Worm (Caenorhabditis elegans): ENCODE results near the gene sap-140.

Gene sap-140

ce11 chrIII:7499421-7499902 is at the start of gene sap-140, which contains the start of gene C07H6.9:
Gene sap-140, plus strand, starts transcription at chrIII:7499738.
Gene C07H6.9, minus strand, starts transcription at chrIII:7499471.
- TF ChIP-seq pes-1 (GFP tag; IDR thresholded peaks at IDR 0.05) (no peak), F13C5.2 (tag; optimal IDR thresholded peaks at IDR 0.05) (peak; percentile 51)

- TF ChIP-seq scrt-1 (GFP tag; IDR thresholded peaks at IDR 0.05), result no peak
- no peak for TF ChIP-seq tbx-37 (GFP tag; conservative IDR thresholded peaks at IDR 0.05)
- TF ChIP-seq ets-7 (tag; optimal IDR thresholded peaks at IDR 0.05), result no peak
- TF ChIP-seq pes-1 (GFP tag; IDR thresholded peaks at IDR 0.05), result no peak
- no peak for TF ChIP-seq F13C5.2 (tag; optimal IDR thresholded peaks at IDR 0.05)
- TF ChIP-seq hmbx-1 (tag; optimal IDR thresholded peaks at IDR 0.05), result no peak
- no peak for TF ChIP-seq ceh-36 (tag; optimal IDR thresholded peaks at IDR 0.05)
- no peak for TF ChIP-seq sea-1 (GFP tag; conservative IDR thresholded peaks at IDR 0.05)
- no peak for TF ChIP-seq hnd-1 (tag; optimal IDR thresholded peaks at IDR 0.05)
- TF ChIP-seq B0310.2 (tag; optimal IDR thresholded peaks at IDR 0.05), result no peak
- no peak for TF ChIP-seq aly-1 (tag; optimal IDR thresholded peaks at IDR 0.05)
- no peak for TF ChIP-seq ceh-13 (GFP tag; optimal IDR thresholded peaks at IDR 0.05)
- no peak for TF ChIP-seq hmg-4 (GFP tag; optimal IDR thresholded peaks at IDR 0.05)
- no peak for TF ChIP-seq ama-1 (optimal IDR thresholded peaks at IDR 0.05)
- no peak for TF ChIP-seq tra-4 (tag; optimal IDR thresholded peaks at IDR 0.05)
- TF ChIP-seq tbx-11 (GFP tag; IDR thresholded peaks at IDR 0.05), result no peak
- no peak for TF ChIP-seq flt-1 (GFP tag; IDR thresholded peaks at IDR 0.05)
Observed at ce11 chrIII:7453653-7454124, 45.8 kb upstream of the sap-140 start, which contains the start of gene alh-12. Gene alh-12, plus strand, starts transcription at chrIII:7454074.

ce11 chrIII:7456640-7457039 is 42.9 kb upstream of the sap-140 start, which contains the start of gene Y69F12A.1:
Gene Y69F12A.1, plus strand, starts transcription at chrIII:7456940.
- no peak for TF ChIP-seq ceh-13 (GFP tag; optimal IDR thresholded peaks at IDR 0.05)
- no peak for TF ChIP-seq hmbx-1 (tag; optimal IDR thresholded peaks at IDR 0.05)
- no peak for TF ChIP-seq aly-1 (tag; optimal IDR thresholded peaks at IDR 0.05)
- no peak for TF ChIP-seq hnd-1 (tag; optimal IDR thresholded peaks at IDR 0.05)
- no peak for TF ChIP-seq tbx-37 (GFP tag; conservative IDR thresholded peaks at IDR 0.05)
- TF ChIP-seq scrt-1 (GFP tag; IDR thresholded peaks at IDR 0.05), result no peak
- no peak for TF ChIP-seq sea-1 (GFP tag; conservative IDR thresholded peaks at IDR 0.05)
- no peak for TF ChIP-seq B0310.2 (tag; optimal IDR thresholded peaks at IDR 0.05)
- TF ChIP-seq flt-1 (GFP tag; IDR thresholded peaks at IDR 0.05), result no peak

ce11 chrIII:7458846-7459365 is 40.6 kb upstream of the sap-140 start, which contains the start of the genes fipr-19 and fipr-18:
Gene fipr-19, minus strand, starts transcription at chrIII:7458946.
Gene fipr-18, plus strand, starts transcription at chrIII:7459315.
- no peak for TF ChIP-seq pes-1 (GFP tag; IDR thresholded peaks at IDR 0.05)
- TF ChIP-seq tra-4 (tag; optimal IDR thresholded peaks at IDR 0.05), result no peak
- no peak for TF ChIP-seq B0310.2 (tag; optimal IDR thresholded peaks at IDR 0.05)
- no peak for TF ChIP-seq scrt-1 (GFP tag; IDR thresholded peaks at IDR 0.05)

- TF ChIP-seq tbx-37 (GFP tag; conservative IDR thresholded peaks at IDR 0.05) (no peak), hmg-4 (GFP tag; optimal IDR thresholded peaks at IDR 0.05) (no peak), flt-1 (GFP tag; IDR thresholded peaks at IDR 0.05) (no peak)
Observed at ce11 chrIII:7460018-7460417, 39.5 kb upstream of the sap-140 start, which contains the start of gene mls-1. Gene mls-1, plus strand, starts transcription at chrIII:7460341.

ce11 chrIII:7462295-7462694 is 37.2 kb upstream of the sap-140 start, which contains the start of gene fipr-20:
Gene fipr-20, minus strand, starts transcription at chrIII:7462395.
- TF ChIP-seq ets-7 (tag; optimal IDR thresholded peaks at IDR 0.05) (no peak), ceh-13 (GFP tag; optimal IDR thresholded peaks at IDR 0.05) (no peak)

- TF ChIP-seq ets-7 (tag; optimal IDR thresholded peaks at IDR 0.05) (no peak), B0310.2 (tag; optimal IDR thresholded peaks at IDR 0.05) (no peak), hnd-1 (tag; optimal IDR thresholded peaks at IDR 0.05) (no peak), flt-1 (GFP tag; IDR thresholded peaks at IDR 0.05) (no peak), F13C5.2 (tag; optimal IDR thresholded peaks at IDR 0.05) (no peak), aly-1 (tag; optimal IDR thresholded peaks at IDR 0.05) (no peak), pes-1 (GFP tag; IDR thresholded peaks at IDR 0.05) (no peak), tbx-11 (GFP tag; IDR thresholded peaks at IDR 0.05) (no peak), sea-1 (GFP tag; conservative IDR thresholded peaks at IDR 0.05) (no peak), scrt-1 (GFP tag; IDR thresholded peaks at IDR 0.05) (no peak), hmbx-1 (tag; optimal IDR thresholded peaks at IDR 0.05) (no peak), ama-1 (optimal IDR thresholded peaks at IDR 0.05) (no peak)
Observed at ce11 chrIII:7463438-7464008, 36.0 kb upstream of the sap-140 start, which contains the start of gene H14A12.3. Gene H14A12.3, plus strand, starts transcription at chrIII:7463797.

ce11 chrIII:7465347-7465746 is 34.2 kb upstream of the sap-140 start, which contains the start of gene fum-1:
Gene fum-1, plus strand, starts transcription at chrIII:7465605.
- TF ChIP-seq tbx-37 (GFP tag; conservative IDR thresholded peaks at IDR 0.05) (no peak), hnd-1 (tag; optimal IDR thresholded peaks at IDR 0.05) (no peak), scrt-1 (GFP tag; IDR thresholded peaks at IDR 0.05) (no peak), ceh-36 (tag; optimal IDR thresholded peaks at IDR 0.05) (no peak), aly-1 (tag; optimal IDR thresholded peaks at IDR 0.05) (no peak), tbx-11 (GFP tag; IDR thresholded peaks at IDR 0.05) (no peak), ceh-13 (GFP tag; optimal IDR thresholded peaks at IDR 0.05) (no peak), hmg-4 (GFP tag; optimal IDR thresholded peaks at IDR 0.05) (no peak), ets-7 (tag; optimal IDR thresholded peaks at IDR 0.05) (no peak), sea-1 (GFP tag; conservative IDR thresholded peaks at IDR 0.05) (no peak), F13C5.2 (tag; optimal IDR thresholded peaks at IDR 0.05) (no peak), hmbx-1 (tag; optimal IDR thresholded peaks at IDR 0.05) (no peak), flt-1 (GFP tag; IDR thresholded peaks at IDR 0.05) (no peak), tra-4 (tag; optimal IDR thresholded peaks at IDR 0.05) (no peak), pes-1 (GFP tag; IDR thresholded peaks at IDR 0.05) (no peak), ama-1 (optimal IDR thresholded peaks at IDR 0.05) (no peak), B0310.2 (tag; optimal IDR thresholded peaks at IDR 0.05) (no peak)
